Worm (Caenorhabditis elegans): ENCODE measurements around the gene nhr-9.

ce11 chrIII:7073801-7074386 is 21.4 kb upstream of the nhr-9 start, which contains the start of gene ZK418.5:
- TF ChIP-seq C04F5.9 (tag; optimal IDR thresholded peaks at IDR 0.05) (no peak), blmp-1 (tag; optimal IDR thresholded peaks at IDR 0.05) (peak; percentile 6), ceh-90 (tag; optimal IDR thresholded peaks at IDR 0.05) (no peak)
